Fruit fly (Drosophila melanogaster) whole organism, prepupa: ENCODE data around the gene CG43072.

Source experiments
- Blimp-1 ChIP-seq: fragments of 200-800 bp; sonication (Bioruptor generic); optimal IDR thresholded peaks from 3 replicates; lab custom pipeline; 2017; ENCODE audit warnings: missing biosample characterization, missing genetic modification characterization, mild to moderate bottlenecking, moderate library complexity, missing genetic modification reagents
- CG11294 ChIP-seq: fragments of 200-800 bp; sonication (Bioruptor generic); IDR thresholded peaks from 2 replicates; pipeline ENCODE4 v1.3.6; 2022; ENCODE audit warnings: missing biosample characterization, missing genetic modification characterization
- CG34406 ChIP-seq: fragments of 200-800 bp; sonication (Bioruptor generic); optimal IDR thresholded peaks from 3 replicates; lab custom pipeline; 2016; ENCODE audit warnings: missing biosample characterization, missing genetic modification characterization
- CG8119 ChIP-seq: fragments of 200-800 bp; sonication (Bioruptor generic); IDR thresholded peaks from 3 replicates; pipeline ENCODE4 v1.3.6; 2022; ENCODE audit warnings: missing biosample characterization, missing genetic modification characterization
- Gug ChIP-seq: fragments of 200-800 bp; sonication (Bioruptor generic); IDR thresholded peaks from 2 replicates; pipeline ENCODE4 v1.3.6; 2022; ENCODE audit warnings: missing biosample characterization, missing genetic modification characterization
- fd85E ChIP-seq: fragments of 200-800 bp; sonication (Bioruptor generic); optimal IDR thresholded peaks from 3 replicates; lab custom pipeline; 2016; ENCODE audit warnings: missing biosample characterization, missing genetic modification characterization
- net ChIP-seq: fragments of 200-800 bp; sonication (Bioruptor generic); optimal IDR thresholded peaks from 3 replicates; lab custom pipeline; 2016; ENCODE audit warnings: missing biosample characterization, missing genetic modification characterization

dm6 chr3L:21024563-21024962 lies 41.1 kb upstream of the CG43072 start:
- TF ChIP-seq Blimp-1: no peak
- no peak for TF ChIP-seq CG11294 (GFP tag; lab: Robert Waterston, UW)
- TF ChIP-seq net (GFP tag; lab: Kevin White, UChicago): no peak
- TF ChIP-seq Gug (GFP tag; lab: Robert Waterston, UW): no peak
- no peak for TF ChIP-seq fd85E (GFP tag; lab: Kevin White, UChicago)
- no peak for TF ChIP-seq CG8119 (GFP tag; lab: Robert Waterston, UW)
- TF ChIP-seq CG34406: no peak
